Fruit fly (Drosophila melanogaster): Measurements from ENCODE around the gene CG42853.

CG42853 gene

dm6 chr3L:18121889-18122288, at the start of gene CG42853:
Gene CG42853 (minus strand): TSS chr3L:18121989.
- no peak for TF ChIP-seq noc (tag; optimal IDR thresholded peaks at IDR 0.05)

dm6 chr3L:18171093-18171492, 49.3 kb upstream of the CG42853 start:
- no peak for TF ChIP-seq noc (tag; optimal IDR thresholded peaks at IDR 0.05)

dm6 chr3L:18166977-18167528, 45.3 kb upstream of the CG42853 start:
- no peak for TF ChIP-seq noc (tag; optimal IDR thresholded peaks at IDR 0.05)

dm6 chr3L:18164804-18165203, 43.0 kb upstream of the CG42853 start:
- no peak for TF ChIP-seq noc (tag; optimal IDR thresholded peaks at IDR 0.05)

dm6 chr3L:18163127-18163526, 41.3 kb upstream of the CG42853 start:
- no peak for TF ChIP-seq noc (tag; optimal IDR thresholded peaks at IDR 0.05)

- TF ChIP-seq noc (tag; optimal IDR thresholded peaks at IDR 0.05) = no peak
These were observed 40.4 kb upstream of the CG42853 start, which contains the start of gene CG13699 for dm6 chr3L:18162174-18162690. Gene CG13699 (minus strand): TSS chr3L:18162522.

dm6 chr3L:18161175-18161574, 39.4 kb upstream of the CG42853 start:
- no peak for TF ChIP-seq noc (tag; optimal IDR thresholded peaks at IDR 0.05)

dm6 chr3L:18154140-18154539, 32.4 kb upstream of the CG42853 start:
- TF ChIP-seq noc (tag; optimal IDR thresholded peaks at IDR 0.05) = no peak

- TF ChIP-seq noc (tag; optimal IDR thresholded peaks at IDR 0.05) = peak; percentile 97
These were observed 26.7 kb upstream of the CG42853 start, which contains the start of gene CG7330 for dm6 chr3L:18148418-18148973. Gene CG7330 (plus strand): TSS chr3L:18148923.

dm6 chr3L:18147596-18147995, 25.8 kb upstream of the CG42853 start:
- TF ChIP-seq noc (tag; optimal IDR thresholded peaks at IDR 0.05) = no peak

- TF ChIP-seq noc (tag; optimal IDR thresholded peaks at IDR 0.05) = no peak
These were observed 25.0 kb upstream of the CG42853 start for dm6 chr3L:18146833-18147232.

- TF ChIP-seq noc (tag; optimal IDR thresholded peaks at IDR 0.05) = peak; percentile 1
These were observed 22.8 kb upstream of the CG42853 start for dm6 chr3L:18144620-18145019.

dm6 chr3L:18142969-18143368, 21.2 kb upstream of the CG42853 start:
- TF ChIP-seq noc (tag; optimal IDR thresholded peaks at IDR 0.05) = peak; percentile 26

dm6 chr3L:18139184-18139629, 17.4 kb upstream of the CG42853 start, which contains the start of gene geko:
Gene geko (plus strand): TSS chr3L:18139402.
- no peak for TF ChIP-seq noc (tag; optimal IDR thresholded peaks at IDR 0.05)

- TF ChIP-seq noc (tag; optimal IDR thresholded peaks at IDR 0.05) = no peak
These were observed 16.5 kb upstream of the CG42853 start for dm6 chr3L:18138280-18138679.

dm6 chr3L:18137197-18137596, 15.4 kb upstream of the CG42853 start:
- no peak for TF ChIP-seq noc (tag; optimal IDR thresholded peaks at IDR 0.05)

- no peak for TF ChIP-seq noc (tag; optimal IDR thresholded peaks at IDR 0.05)
These were observed 10.8 kb upstream of the CG42853 start, which contains the start of gene Cyp312a1 for dm6 chr3L:18132589-18132988. Gene Cyp312a1 (minus strand): TSS chr3L:18132689.

Data from whole organism, larva.